Fruit fly (Drosophila melanogaster): ENCODE measurements around the gene crb.

Gene crb

DNA sequence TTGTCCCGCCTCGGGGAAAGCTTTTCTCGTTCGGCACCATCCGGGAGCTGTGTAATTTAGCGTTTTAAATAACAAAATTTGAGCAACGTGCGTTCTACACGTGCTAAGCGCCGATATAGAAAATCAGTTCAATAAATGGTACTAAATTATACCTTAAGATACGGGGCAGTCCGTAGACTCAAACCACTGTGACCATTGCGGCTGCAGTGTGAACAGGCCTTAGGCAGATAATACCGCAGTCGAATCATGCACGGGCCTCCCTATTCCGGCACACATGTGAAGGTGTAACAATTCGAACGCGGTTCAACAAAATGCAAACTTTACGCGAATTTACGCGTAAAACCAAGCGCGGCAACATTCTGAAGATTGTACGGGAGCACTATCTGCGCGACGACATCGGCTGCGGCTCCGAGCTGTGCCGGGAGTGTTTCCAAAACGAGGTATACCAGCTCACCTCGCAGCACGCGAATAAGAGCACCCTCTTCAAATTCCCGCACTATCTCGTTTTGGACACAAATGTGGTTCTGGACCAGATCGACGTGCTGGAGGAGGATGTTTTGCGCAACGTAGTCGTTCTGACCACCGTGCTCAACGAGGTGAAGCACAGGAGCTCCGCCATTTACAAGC is 38.4 kb downstream of the crb start, which contains the start of the genes Rrp5 and Dis3 (continued):
- no peak for TF ChIP-seq CG18262 (tag; optimal IDR thresholded peaks at IDR 0.05)
- TF ChIP-seq Med (GFP tag) = peak; percentile 92
- TF ChIP-seq Bgb (GFP tag; IDR thresholded peaks at IDR 0.05; ENCODE audit: partially characterized antibody) = peak; percentile 44; the same call in 1 of the 2 replicates
- no peak for TF ChIP-seq ind (GFP tag; optimal IDR thresholded peaks at IDR 0.05)
- no peak for TF ChIP-seq CG12104 (GFP tag; optimal IDR thresholded peaks at IDR 0.05)
- peak; percentile 57 for TF ChIP-seq sisA (GFP tag; IDR thresholded peaks at IDR 0.05)
- no peak for TF ChIP-seq pum (GFP tag; optimal IDR thresholded peaks at IDR 0.05)
- no peak for TF ChIP-seq esg (GFP tag; conservative IDR thresholded peaks at IDR 0.05)
- TF ChIP-seq CG6654 (GFP tag; optimal IDR thresholded peaks at IDR 0.05) = no peak
- no peak for TF ChIP-seq Aef1 (GFP tag; IDR thresholded peaks at IDR 0.05)
- TF ChIP-seq lov (optimal IDR thresholded peaks at IDR 0.05) = no peak
- 0 out of 3 replicates have a peak, but pooled peaks have one; percentile 4 for TF ChIP-seq lov (GFP tag; IDR thresholded peaks at IDR 0.05)
- TF ChIP-seq disco-r (GFP tag; optimal IDR thresholded peaks at IDR 0.05) = no peak
- no peak for TF ChIP-seq en (GFP tag; optimal IDR thresholded peaks at IDR 0.05)
- TF ChIP-seq CG16815 (GFP tag; optimal IDR thresholded peaks at IDR 0.05) = no peak
- TF ChIP-seq unc-4 (GFP tag; IDR thresholded peaks at IDR 0.05; ENCODE audit: partially characterized antibody) = peak; percentile 39; the same call in 1 of the 2 replicates
- TF ChIP-seq ac (GFP tag; optimal IDR thresholded peaks at IDR 0.05) = no peak
- peak; percentile 73 for TF ChIP-seq Rfx (GFP tag; IDR thresholded peaks at IDR 0.05)
- no peak for TF ChIP-seq wor (GFP tag; IDR thresholded peaks at IDR 0.05)
- TF ChIP-seq CG2120 (GFP tag; optimal IDR thresholded peaks at IDR 0.05) = no peak
- TF ChIP-seq Fer3 (tag; optimal IDR thresholded peaks at IDR 0.05) = no peak
- TF ChIP-seq CG17802 (tag; optimal IDR thresholded peaks at IDR 0.05) = peak; percentile 100
- no peak for TF ChIP-seq ap (GFP tag; IDR thresholded peaks at IDR 0.05)
- TF ChIP-seq CG4707 (GFP tag; optimal IDR thresholded peaks at IDR 0.05) = no peak
- peak; percentile 42; the same call in 1 of the 2 replicates for TF ChIP-seq CG11085 (GFP tag; IDR thresholded peaks at IDR 0.05)
- TF ChIP-seq fd102C (GFP tag; optimal IDR thresholded peaks at IDR 0.05) = no peak
- TF ChIP-seq CG10565 (GFP tag; optimal IDR thresholded peaks at IDR 0.05) = no peak
- no peak for TF ChIP-seq Gsc (GFP tag; IDR thresholded peaks at IDR 0.05)
- no peak for TF ChIP-seq Antp (GFP tag; optimal IDR thresholded peaks at IDR 0.05)
- no peak for TF ChIP-seq Hr39 (optimal IDR thresholded peaks at IDR 0.05)
- peak; percentile 26 for TF ChIP-seq CG7987 (GFP tag; optimal IDR thresholded peaks at IDR 0.05)
- peak; percentile 38 for TF ChIP-seq shn (GFP tag; optimal IDR thresholded peaks at IDR 0.05)
- peak; percentile 96 for TF ChIP-seq her (GFP tag; optimal IDR thresholded peaks at IDR 0.05)
- TF ChIP-seq Ssrp (tag; optimal IDR thresholded peaks at IDR 0.05) = no peak
- TF ChIP-seq CG3163 (GFP tag; optimal IDR thresholded peaks at IDR 0.05) = peak; percentile 14
- TF ChIP-seq bsh (GFP tag; optimal IDR thresholded peaks at IDR 0.05) = no peak
- TF ChIP-seq Drgx (GFP tag; IDR thresholded peaks at IDR 0.05) = no peak
- peak; percentile 64; the same call in 1 of the 2 replicates for TF ChIP-seq CG3847 (GFP tag; IDR thresholded peaks at IDR 0.05)
- TF ChIP-seq pho (GFP tag; optimal IDR thresholded peaks at IDR 0.05) = peak; percentile 56
- no peak for TF ChIP-seq TFAM (GFP tag; optimal IDR thresholded peaks at IDR 0.05)
- TF ChIP-seq B-H1 (GFP tag; IDR thresholded peaks at IDR 0.05) = no peak
- TF ChIP-seq CG5953 (GFP tag; IDR thresholded peaks at IDR 0.05) = peak; percentile 17; the same call in 1 of the 2 replicates
- peak; percentile 38 for TF ChIP-seq Bdp1 (GFP tag; optimal IDR thresholded peaks at IDR 0.05)
- no peak for TF ChIP-seq Eip74EF (GFP tag; optimal IDR thresholded peaks at IDR 0.05)
- no peak for TF ChIP-seq Spps (tag; optimal IDR thresholded peaks at IDR 0.05)
- peak; percentile 82 for TF ChIP-seq trem (tag; optimal IDR thresholded peaks at IDR 0.05)
- peak; percentile 53 for TF ChIP-seq CG13624 (GFP tag; optimal IDR thresholded peaks at IDR 0.05)
- no peak for TF ChIP-seq CG4854 (GFP tag; optimal IDR thresholded peaks at IDR 0.05)
- no peak for TF ChIP-seq lbe (GFP tag; optimal IDR thresholded peaks at IDR 0.05)
- 0 out of 2 replicates have a peak, but pooled peaks have one; percentile 30 for TF ChIP-seq sna (GFP tag; IDR thresholded peaks at IDR 0.05; ENCODE audit: partially characterized antibody)
- TF ChIP-seq CG17186 (GFP tag; optimal IDR thresholded peaks at IDR 0.05) = peak; percentile 87

Measured in whole organism, embryonic.